Fruit fly (Drosophila melanogaster) whole organism, embryonic: Measurements from ENCODE around the gene mldr.

Source experiments
- BEAF-32 ChIP-seq: fragments of 200-800 bp; sonication (Bioruptor generic); optimal IDR thresholded peaks from 3 replicates; lab custom pipeline; 2017; ENCODE audit warnings: missing biosample characterization, missing genetic modification characterization, mild to moderate bottlenecking, moderate library complexity, missing genetic modification reagents
- Bteb2 ChIP-seq: fragments of 200-800 bp; sonication (Bioruptor generic); optimal IDR thresholded peaks from 2 replicates; lab custom pipeline; 2016; ENCODE audit warnings: missing biosample characterization, missing genetic modification characterization
- CG10543 ChIP-seq: fragments of 200-800 bp; sonication (Bioruptor generic); optimal IDR thresholded peaks from 3 replicates; lab custom pipeline; 2017; ENCODE audit warnings: missing biosample characterization, mild to moderate bottlenecking, missing genetic modification characterization, moderate library complexity
- CG12155 ChIP-seq: fragments of 200-800 bp; sonication (Bioruptor generic); optimal IDR thresholded peaks from 3 replicates; lab custom pipeline; 2016; ENCODE audit warnings: missing biosample characterization, missing genetic modification characterization
- CG14014 ChIP-seq: fragments of 200-800 bp; sonication (Bioruptor generic); IDR thresholded peaks from 2 replicates; pipeline ENCODE4 v1.3.6; 2022; ENCODE audit warnings: missing biosample characterization, missing genetic modification characterization
- CG14441 ChIP-seq: fragments of 200-800 bp; sonication (Bioruptor generic); IDR thresholded peaks from 2 replicates; pipeline ENCODE4 v1.3.6; 2022; ENCODE audit warnings: missing biosample characterization, missing genetic modification characterization
- CG14710 ChIP-seq: fragments of 200-800 bp; sonication (Bioruptor generic); optimal IDR thresholded peaks from 3 replicates; lab custom pipeline; 2019; ENCODE audit warnings: missing biosample characterization, mild to moderate bottlenecking, missing genetic modification characterization, moderate library complexity
- CG14860 ChIP-seq: fragments of 200-800 bp; sonication (Bioruptor generic); IDR thresholded peaks from 3 replicates; pipeline ENCODE4 v1.3.6; 2022; ENCODE audit warnings: missing biosample characterization, missing genetic modification characterization; ENCODE audit not compliant: partially characterized antibody
- CG15479 ChIP-seq: fragments of 200-800 bp; sonication (Bioruptor generic); optimal IDR thresholded peaks from 3 replicates; lab custom pipeline; 2019; ENCODE audit warnings: missing biosample characterization, mild to moderate bottlenecking, missing genetic modification characterization, moderate library complexity
- CG15696 ChIP-seq: fragments of 200-800 bp; sonication (Bioruptor generic); optimal IDR thresholded peaks from 2 replicates; lab custom pipeline; 2019; ENCODE audit warnings: missing biosample characterization, mild to moderate bottlenecking, missing genetic modification characterization, moderate library complexity
- CG16779 ChIP-seq: fragments of 200-800 bp; sonication (Bioruptor generic); IDR thresholded peaks from 2 replicates; pipeline ENCODE4 v1.3.6; 2022; ENCODE audit warnings: missing biosample characterization, missing genetic modification characterization
- CG16813 ChIP-seq: fragments of 200-800 bp; sonication (Bioruptor generic); IDR thresholded peaks from 3 replicates; pipeline ENCODE4 v1.3.6; 2022; ENCODE audit warnings: missing biosample characterization, missing genetic modification characterization; ENCODE audit not compliant: partially characterized antibody
- CG17359 ChIP-seq: fragments of 200-800 bp; sonication (Bioruptor generic); optimal IDR thresholded peaks from 3 replicates; lab custom pipeline; 2018; ENCODE audit warnings: missing biosample characterization, mild to moderate bottlenecking, missing genetic modification characterization, moderate library complexity
- CG17361 ChIP-seq: fragments of 200-800 bp; sonication (Bioruptor generic); IDR thresholded peaks from 3 replicates; pipeline ENCODE4 v1.3.6; 2022; ENCODE audit warnings: missing biosample characterization, missing genetic modification characterization
- CG17385 ChIP-seq: fragments of 200-800 bp; sonication (Bioruptor generic); optimal IDR thresholded peaks from 3 replicates; lab custom pipeline; 2018; ENCODE audit warnings: missing biosample characterization, mild to moderate bottlenecking, missing genetic modification characterization
- CG30431 ChIP-seq: fragments of 200-800 bp; sonication (Bioruptor generic); optimal IDR thresholded peaks from 2 replicates; lab custom pipeline; 2017; ENCODE audit warnings: missing biosample characterization, missing genetic modification characterization
- CG3281 ChIP-seq: fragments of 200-800 bp; sonication (Bioruptor generic); optimal IDR thresholded peaks from 3 replicates; lab custom pipeline; 2017; ENCODE audit warnings: missing biosample characterization, mild to moderate bottlenecking, missing genetic modification characterization
- CG3847 ChIP-seq: fragments of 200-800 bp; sonication (Bioruptor generic); IDR thresholded peaks from 2 replicates; pipeline ENCODE4 v1.3.6; 2022; ENCODE audit warnings: missing biosample characterization, missing genetic modification characterization
- CG4282 ChIP-seq: fragments of 200-800 bp; sonication (Bioruptor generic); optimal IDR thresholded peaks from 2 replicates; lab custom pipeline; 2016; ENCODE audit warnings: missing biosample characterization, missing genetic modification characterization
- CG4617 ChIP-seq: fragments of 200-800 bp; sonication (Bioruptor generic); optimal IDR thresholded peaks from 3 replicates; lab custom pipeline; 2016; ENCODE audit warnings: missing biosample characterization, missing genetic modification characterization, borderline replicate concordance
- CG8089 ChIP-seq: fragments of 200-800 bp; sonication (Bioruptor generic); optimal IDR thresholded peaks from 3 replicates; lab custom pipeline; 2016; ENCODE audit warnings: missing biosample characterization, missing genetic modification characterization
- Camta ChIP-seq: fragments of 200-800 bp; sonication (Bioruptor generic); optimal IDR thresholded peaks from 2 replicates; lab custom pipeline; 2016; ENCODE audit warnings: missing biosample characterization, missing genetic modification characterization
- CoRest ChIP-seq: fragments of 200-800 bp; sonication (Bioruptor generic); optimal IDR thresholded peaks from 3 replicates; lab custom pipeline; 2018; ENCODE audit warnings: missing biosample characterization, mild to moderate bottlenecking, missing genetic modification characterization, moderate library complexity
- Dbx ChIP-seq: fragments of 200-800 bp; sonication (Bioruptor generic); IDR thresholded peaks from 3 replicates; pipeline ENCODE4 v1.3.6; 2022; ENCODE audit warnings: missing biosample characterization, missing genetic modification characterization
- Dll ChIP-seq: fragments of 200-800 bp; sonication (Bioruptor generic); IDR thresholded peaks from 4 replicates; pipeline ENCODE4 v1.3.6; 2022; ENCODE audit warnings: missing biosample characterization, missing genetic modification characterization; ENCODE audit not compliant: partially characterized antibody
- Drgx ChIP-seq: fragments of 200-800 bp; sonication (Bioruptor generic); IDR thresholded peaks from 2 replicates; pipeline ENCODE4 v1.3.6; 2022; ENCODE audit warnings: missing biosample characterization, missing genetic modification characterization
- ERR ChIP-seq: fragments of 200-800 bp; sonication (Bioruptor generic); optimal IDR thresholded peaks from 2 replicates; lab custom pipeline; 2016; ENCODE audit warnings: missing biosample characterization, missing genetic modification characterization
- Ets65A ChIP-seq: fragments of 200-800 bp; sonication (Bioruptor generic); peaks from one replicate; lab custom pipeline; 2016; ENCODE audit warnings: missing biosample characterization, missing genetic modification characterization
- Hand ChIP-seq: fragments of 200-800 bp; sonication (Bioruptor generic); optimal IDR thresholded peaks from 2 replicates; lab custom pipeline; 2017; ENCODE audit warnings: mild to moderate bottlenecking, missing biosample characterization, missing genetic modification reagents, missing genetic modification characterization
- Hmx ChIP-seq: fragments of 200-800 bp; sonication (Bioruptor generic); optimal IDR thresholded peaks from 2 replicates; lab custom pipeline; 2016; ENCODE audit warnings: missing biosample characterization, missing genetic modification characterization
- Hr3 ChIP-seq: fragments of 200-800 bp; sonication (Bioruptor generic); optimal IDR thresholded peaks from 3 replicates; lab custom pipeline; 2016; ENCODE audit warnings: missing biosample characterization, missing genetic modification characterization
- Kr ChIP-seq: fragments of 200-800 bp; sonication (Bioruptor generic); optimal IDR thresholded peaks from 2 replicates; lab custom pipeline; 2017; ENCODE audit warnings: missing biosample characterization, mild to moderate bottlenecking, missing genetic modification characterization
- MBD-R2 ChIP-seq: fragments of 200-800 bp; sonication (Bioruptor generic); IDR thresholded peaks from 2 replicates; pipeline ENCODE4 v1.3.6; 2022; ENCODE audit warnings: missing biosample characterization, missing genetic modification characterization
- Mad ChIP-seq: fragments of 200-800 bp; sonication (Bioruptor generic); optimal IDR thresholded peaks from 2 replicates; lab custom pipeline; 2016; ENCODE audit warnings: missing biosample characterization, missing genetic modification characterization
- NFAT ChIP-seq: fragments of 200-800 bp; sonication (Bioruptor generic); IDR thresholded peaks from 2 replicates; pipeline ENCODE4 v1.3.6; 2022; ENCODE audit warnings: missing biosample characterization, missing genetic modification characterization
- Stat92E ChIP-seq, 3 experiments: fragments of >200 bp in 2 of 3; fragments of 200-800 bp in 1 of 3; sonication (Bioruptor generic) in 1 of 3; optimal IDR thresholded peaks; 2 replicates each; lab custom pipeline; 2017 to 2019; ENCODE audit warnings: missing biosample characterization in 3 of 3, missing genetic modification characterization in 3 of 3, mild to moderate bottlenecking in 1 of 3, moderate library complexity in 1 of 3
- crp ChIP-seq, 2 experiments: fragments of 200-800 bp; sonication (Bioruptor generic); optimal IDR thresholded peaks; 2 replicates in 1 of 2; 3 replicates in 1 of 2; lab custom pipeline; 2017; ENCODE audit warnings: missing biosample characterization in 2 of 2, missing genetic modification characterization in 2 of 2, mild to moderate bottlenecking in 1 of 2, moderate library complexity in 1 of 2
- gsb-n ChIP-seq: fragments of 200-800 bp; sonication (Bioruptor generic); optimal IDR thresholded peaks from 3 replicates; lab custom pipeline; 2018; ENCODE audit warnings: missing biosample characterization, mild to moderate bottlenecking, missing genetic modification characterization
- jumu ChIP-seq: fragments of 200-800 bp; sonication (Bioruptor generic); optimal IDR thresholded peaks from 3 replicates; lab custom pipeline; 2016; ENCODE audit warnings: missing biosample characterization, missing genetic modification characterization
- kay ChIP-seq: fragments of 200-800 bp; sonication (Bioruptor generic); optimal IDR thresholded peaks from 2 replicates; lab custom pipeline; 2016; ENCODE audit warnings: missing biosample characterization, missing genetic modification characterization
- pb ChIP-seq: fragments of 200-800 bp; sonication (Bioruptor generic); optimal IDR thresholded peaks from 3 replicates; lab custom pipeline; 2016; ENCODE audit warnings: missing biosample characterization, missing genetic modification characterization
- phol ChIP-seq: fragments of 200-800 bp; sonication (Bioruptor generic); optimal IDR thresholded peaks from 3 replicates; lab custom pipeline; 2018; ENCODE audit warnings: missing biosample characterization, mild to moderate bottlenecking, missing genetic modification characterization, moderate library complexity
- sim ChIP-seq: fragments of 200-800 bp; sonication (Bioruptor generic); IDR thresholded peaks from 2 replicates; pipeline ENCODE4 v1.3.6; 2022; ENCODE audit warnings: missing biosample characterization, missing genetic modification characterization
- so ChIP-seq: fragments of 200-800 bp; sonication (Bioruptor generic); IDR thresholded peaks from 3 replicates; pipeline ENCODE4 v1.3.6; 2022; ENCODE audit warnings: missing biosample characterization, missing genetic modification characterization
- ssp ChIP-seq: fragments of 200-800 bp; sonication (Bioruptor generic); IDR thresholded peaks from 2 replicates; pipeline ENCODE4 v1.3.6; 2022; ENCODE audit warnings: missing biosample characterization, missing genetic modification characterization
- tna ChIP-seq: fragments of 200-800 bp; sonication (Bioruptor generic); IDR thresholded peaks from 2 replicates; pipeline ENCODE4 v1.3.6; 2022; ENCODE audit warnings: missing biosample characterization, missing genetic modification characterization; ENCODE audit not compliant: partially characterized antibody
- trh ChIP-seq: fragments of 200-800 bp; sonication (Bioruptor generic); optimal IDR thresholded peaks from 2 replicates; lab custom pipeline; 2016; ENCODE audit warnings: missing biosample characterization, missing genetic modification characterization
- unc-4 ChIP-seq: fragments of 200-800 bp; sonication (Bioruptor generic); IDR thresholded peaks from 2 replicates; pipeline ENCODE4 v1.3.6; 2022; ENCODE audit warnings: missing biosample characterization, missing genetic modification characterization; ENCODE audit not compliant: partially characterized antibody
- z ChIP-seq: fragments of 200-800 bp; sonication (Bioruptor generic); IDR thresholded peaks from 3 replicates; pipeline ENCODE4 v1.3.6; 2022; ENCODE audit warnings: missing biosample characterization, missing genetic modification characterization
- zen2 ChIP-seq: fragments of 200-800 bp; sonication (Bioruptor generic); IDR thresholded peaks from 3 replicates; pipeline ENCODE4 v1.3.6; 2022; ENCODE audit warnings: missing biosample characterization, missing genetic modification characterization; ENCODE audit not compliant: partially characterized antibody

The mldr gene

DNA sequence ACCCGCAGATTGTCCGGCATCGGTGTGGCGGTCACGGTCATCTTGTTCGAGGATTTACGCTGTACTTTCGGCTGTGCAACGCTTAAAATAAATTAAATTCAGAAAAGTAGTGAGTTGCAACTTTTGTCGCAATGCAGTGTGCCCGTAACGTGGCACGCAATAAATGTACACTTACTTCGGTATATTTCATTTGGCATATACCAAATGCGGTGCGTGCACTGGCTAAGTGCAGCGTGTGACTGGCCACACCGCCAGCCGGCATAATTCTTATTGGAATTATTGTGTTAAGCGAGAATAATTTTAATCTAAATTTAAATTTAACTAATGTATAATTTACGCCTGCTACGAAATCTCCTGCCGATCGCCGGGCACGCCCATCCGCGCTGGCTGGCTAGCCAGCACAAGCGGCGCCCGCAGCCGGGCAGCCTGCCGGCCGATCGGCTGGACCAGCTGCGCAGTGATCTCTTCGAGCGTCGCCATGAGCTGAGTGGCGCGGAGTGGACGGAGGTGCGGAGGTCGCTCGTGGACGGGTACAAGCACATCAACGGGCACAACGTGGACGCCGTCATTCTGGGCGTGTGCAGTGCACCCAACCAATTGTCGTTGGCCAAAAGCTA lies at the start of gene mldr, which contains the start of gene Rpt4 (continued):
- TF ChIP-seq phol (peak; percentile 55), Bteb2 (GFP tag; lab: Kevin White, UChicago) (no peak), unc-4 (GFP tag; lab: Robert Waterston, UW) (peak; percentile 41), jumu (GFP tag; lab: Kevin White, UChicago) (no peak), tna (GFP tag; lab: Robert Waterston, UW) (no peak), CG14014 (no peak), gsb-n (no peak), CG16779 (no peak), Dbx (GFP tag; lab: Robert Waterston, UW) (no peak), Dll (GFP tag; lab: Robert Waterston, UW) (no peak), CG14860 (GFP tag; lab: Robert Waterston, UW) (no peak), z (GFP tag; lab: Robert Waterston, UW) (no peak), ERR (no peak), CG30431 (GFP tag; lab: Kevin White, UChicago) (no peak), sim (no peak), CG15479 (GFP tag; lab: Kevin White, UChicago) (peak; percentile 67), CG15696 (tag; lab: Kevin White, UChicago) (no peak), CG3847 (GFP tag; lab: Robert Waterston, UW) (peak; percentile 59), CG17359 (tag; lab: Kevin White, UChicago) (no peak), Hmx (GFP tag; lab: Kevin White, UChicago) (no peak), CG17361 (GFP tag; lab: Robert Waterston, UW) (no peak), CG14441 (GFP tag; lab: Robert Waterston, UW) (no peak), CoRest (tag; lab: Kevin White, UChicago) (no peak), pb (GFP tag; lab: Kevin White, UChicago) (no peak), Mad (GFP tag; lab: Kevin White, UChicago) (no peak), Hr3 (GFP tag; lab: Kevin White, UChicago) (no peak), CG4617 (peak; percentile 95), Kr (no peak), CG3281 (GFP tag; lab: Kevin White, UChicago) (no peak), Ets65A (no peak), Drgx (no peak), BEAF-32 (GFP tag; lab: Kevin White, UChicago) (peak; percentile 42), CG8089 (no peak), NFAT (GFP tag; lab: Robert Waterston, UW) (no peak), ssp (GFP tag; lab: Robert Waterston, UW) (no peak), Stat92E (GFP tag; optimal IDR thresholded peaks at IDR 0.05; lab: Kevin White, UChicago) (no peak), crp (GFP tag; optimal IDR thresholded peaks at IDR 0.05; lab: Kevin White, UChicago) (peak in 1 of 2 experiments; percentile 53), trh (GFP tag; lab: Kevin White, UChicago) (no peak), zen2 (GFP tag; lab: Robert Waterston, UW) (no peak), Camta (GFP tag; lab: Kevin White, UChicago) (no peak), CG10543 (GFP tag; lab: Kevin White, UChicago) (no peak), CG14710 (tag; lab: Kevin White, UChicago) (peak; percentile 75), so (GFP tag; lab: Robert Waterston, UW) (no peak), kay (GFP tag; lab: Kevin White, UChicago) (no peak), CG17385 (no peak), CG12155 (no peak), CG4282 (GFP tag; lab: Kevin White, UChicago) (no peak), Hand (no peak), MBD-R2 (peak; percentile 98), CG16813 (GFP tag; lab: Robert Waterston, UW) (no peak)
